Worm (Caenorhabditis elegans) whole organism, L1 larva: Measurements from ENCODE around the gene ZK938.3.

Experiments used
- aha-1 ChIP-seq: fragments of 150-350 bp; optimal IDR thresholded peaks from 2 replicates; lab custom pipeline; 2014; ENCODE audit warnings: missing biosample characterization, missing genetic modification characterization
- egl-27 ChIP-seq, 2 experiments: fragments of 150-350 bp in 1 of 2; sonication (generic microtip); optimal IDR thresholded peaks; 3 replicates each; lab custom pipeline; 2017 to 2018; ENCODE audit warnings: missing biosample characterization in 2 of 2, missing genetic modification characterization in 2 of 2, missing genetic modification reagents in 2 of 2
- lin-13 ChIP-seq: fragments of 150-350 bp; optimal IDR thresholded peaks from 2 replicates; lab custom pipeline; 2014; ENCODE audit warnings: missing biosample characterization, missing genetic modification reagents, missing genetic modification characterization
- lin-15B ChIP-seq: fragments of 150-350 bp; sonication (generic microtip); optimal IDR thresholded peaks from 3 replicates; lab custom pipeline; 2014; ENCODE audit warnings: missing biosample characterization, missing genetic modification characterization
- nhr-77 ChIP-seq: fragments of 150-350 bp; optimal IDR thresholded peaks from 2 replicates; lab custom pipeline; 2014; ENCODE audit warnings: missing biosample characterization, missing genetic modification characterization
- pag-3 ChIP-seq: sonication (generic microtip); optimal IDR thresholded peaks from 2 replicates; lab custom pipeline; 2017; ENCODE audit warnings: missing genetic modification characterization, mild to moderate bottlenecking, missing compliant biosample characterization, antibody characterized with exemption, borderline replicate concordance; ENCODE audit not compliant: insufficient read depth
- pqm-1 ChIP-seq: sonication (generic microtip); optimal IDR thresholded peaks from 3 replicates; lab custom pipeline; 2017; ENCODE audit warnings: missing biosample characterization, missing genetic modification characterization
- ztf-11 ChIP-seq, 2 experiments: sonication (generic microtip); optimal IDR thresholded peaks; 2 replicates each; lab custom pipeline; 2016 to 2017; ENCODE audit warnings: missing genetic modification characterization in 2 of 2, missing biosample characterization in 1 of 2, missing compliant biosample characterization in 1 of 2

DNA sequence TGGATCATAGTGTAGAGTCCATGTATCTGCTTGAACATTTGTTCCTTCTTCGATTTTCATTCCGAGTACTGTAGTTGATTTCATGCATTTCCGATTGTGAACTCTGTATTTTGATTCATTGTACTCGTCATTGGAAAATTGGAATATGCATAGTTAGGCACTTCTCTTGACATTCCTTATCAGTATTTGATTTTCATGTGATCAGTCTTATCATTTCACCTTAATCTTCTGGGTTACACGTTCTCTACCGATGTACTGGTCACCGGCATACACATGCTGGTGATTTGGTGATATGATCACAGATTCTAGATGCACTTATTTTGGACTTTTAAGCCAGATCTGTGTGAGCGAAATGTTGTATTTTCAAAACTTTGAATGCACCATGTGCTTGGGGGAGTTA, 42.6 kb downstream of the ZK938.3 start:
- TF ChIP-seq pag-3 (no peak), pqm-1 (tag; lab: Kevin White, UChicago) (peak; percentile 81), lin-13 (no peak), egl-27 (tag; optimal IDR thresholded peaks at IDR 0.05; lab: Kevin White, UChicago) (no peak), lin-15B (tag; lab: Kevin White, UChicago) (no peak), nhr-77 (tag; lab: Kevin White, UChicago) (no peak), ztf-11 (tag; optimal IDR thresholded peaks at IDR 0.05; lab: Kevin White, UChicago) (no peak), aha-1 (tag; lab: Kevin White, UChicago) (no peak)
